Worm (Caenorhabditis elegans) whole organism, L4 larva: ENCODE results near the gene K02C4.5.

Source experiments
- ceh-44 ChIP-seq: fragments of 200-800 bp; sonication (Bioruptor generic); IDR thresholded peaks from 2 replicates; pipeline ENCODE4 v1.3.6; 2022; ENCODE audit warnings: missing genetic modification reagents, missing genetic modification characterization, missing compliant biosample characterization
- ceh-82 ChIP-seq: sonication (generic microtip); optimal IDR thresholded peaks from 2 replicates; lab custom pipeline; 2017; ENCODE audit warnings: missing biosample characterization, missing genetic modification characterization
- lin-1 ChIP-seq: fragments of 200-800 bp; sonication (Bioruptor generic); IDR thresholded peaks from 2 replicates; pipeline ENCODE4 v1.3.6; 2022; ENCODE audit warnings: missing genetic modification reagents, missing genetic modification characterization, missing compliant biosample characterization
- nhr-237 ChIP-seq: sonication (generic microtip); optimal IDR thresholded peaks from 2 replicates; lab custom pipeline; 2017; ENCODE audit warnings: missing biosample characterization, missing genetic modification characterization
- nhr-25 ChIP-seq: sonication (generic microtip); optimal IDR thresholded peaks from 2 replicates; lab custom pipeline; 2017; ENCODE audit warnings: missing genetic modification characterization, mild to moderate bottlenecking, missing compliant biosample characterization, antibody characterized with exemption, moderate library complexity, borderline replicate concordance; ENCODE audit not compliant: insufficient read depth
- tag-97 ChIP-seq: fragments of 200-800 bp; sonication (Bioruptor generic); IDR thresholded peaks from 2 replicates; pipeline ENCODE4 v1.3.6; 2022; ENCODE audit warnings: missing genetic modification characterization, missing compliant biosample characterization
- unc-39 ChIP-seq: sonication (generic microtip); optimal IDR thresholded peaks from 2 replicates; lab custom pipeline; 2017; ENCODE audit warnings: missing biosample characterization, missing genetic modification characterization
- ztf-11 ChIP-seq: fragments of 150-350 bp; optimal IDR thresholded peaks from 2 replicates; lab custom pipeline; 2014; ENCODE audit warnings: missing biosample characterization, missing genetic modification characterization

- TF ChIP-seq tag-97 (GFP tag; lab: Robert Waterston, UW) (no peak), ceh-82 (tag; lab: Kevin White, UChicago) (no peak), nhr-237 (no peak), lin-1 (GFP tag; lab: Robert Waterston, UW) (no peak), nhr-25 (tag; lab: Kevin White, UChicago) (no peak), unc-39 (no peak), ztf-11 (tag; lab: Kevin White, UChicago) (no peak), ceh-44 (no peak)
These were observed 23.8 kb downstream of the K02C4.5 start, which contains the start of gene sre-2 for ce11 chrII:8102041-8102440.
